Worm (Caenorhabditis elegans) whole organism, L1 larva: ENCODE data around the gene Y52E8A.1.

ENCODE experiments used
- ceh-8 ChIP-seq: fragments of 200-800 bp; sonication (Bioruptor generic); optimal IDR thresholded peaks from 2 replicates; lab custom pipeline; 2018; ENCODE audit warnings: mild to moderate bottlenecking, missing genetic modification characterization, moderate library complexity, missing compliant biosample characterization
- ces-1 ChIP-seq: fragments of 150-350 bp; optimal IDR thresholded peaks from 2 replicates; lab custom pipeline; 2014; ENCODE audit warnings: missing biosample characterization, missing genetic modification reagents, missing genetic modification characterization
- pqm-1 ChIP-seq: sonication (generic microtip); optimal IDR thresholded peaks from 3 replicates; lab custom pipeline; 2017; ENCODE audit warnings: missing biosample characterization, missing genetic modification characterization

DNA sequence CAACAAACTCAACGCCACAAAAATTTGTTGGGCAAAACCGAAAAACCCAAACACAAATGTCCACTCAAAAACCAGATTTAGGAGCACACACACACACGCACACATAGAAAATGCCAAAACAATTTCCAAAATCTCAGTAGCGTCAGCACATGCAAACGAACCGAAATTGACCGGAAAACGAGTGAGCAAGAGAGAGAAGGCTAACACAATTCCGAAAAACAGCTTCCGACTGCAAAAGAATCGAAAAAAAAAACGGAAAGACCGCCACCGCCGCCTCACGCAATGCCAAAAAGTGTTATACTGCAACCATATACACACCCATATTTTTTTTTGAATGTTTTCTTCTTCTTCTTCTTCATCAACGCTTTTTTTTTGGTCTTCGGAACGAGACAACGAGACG, 30.1 kb upstream of the Y52E8A.1 start:
- TF ChIP-seq ceh-8 (GFP tag; lab: Kevin White, UChicago) = no peak
- peak; percentile 16 for TF ChIP-seq ces-1 (GFP tag; lab: Kevin White, UChicago)
- TF ChIP-seq pqm-1 (tag; lab: Kevin White, UChicago) = no peak
